Worm (Caenorhabditis elegans) whole organism, young adult: ENCODE results near the gene Y53F4B.36.

Source experiments
- B0261.1 ChIP-seq: sonication (generic microtip); optimal IDR thresholded peaks from 2 replicates; lab custom pipeline; 2016; ENCODE audit warnings: mild to moderate bottlenecking, missing genetic modification characterization, moderate library complexity, missing compliant biosample characterization
- attf-6 ChIP-seq: fragments of 200-800 bp; sonication (Bioruptor generic); IDR thresholded peaks from 2 replicates; pipeline ENCODE4 v1.3.6; 2022; ENCODE audit warnings: missing genetic modification reagents, missing genetic modification characterization, missing compliant biosample characterization
- dox-1 ChIP-seq: fragments of 200-800 bp; sonication (Bioruptor generic); IDR thresholded peaks from 2 replicates; pipeline ENCODE4 v1.3.6; 2022; ENCODE audit warnings: missing genetic modification reagents, missing genetic modification characterization, missing compliant biosample characterization
- egrh-3 ChIP-seq: fragments of 200-800 bp; sonication (Bioruptor generic); IDR thresholded peaks from 2 replicates; pipeline ENCODE4 v1.3.6; 2022; ENCODE audit warnings: missing genetic modification reagents, missing genetic modification characterization, missing compliant biosample characterization
- zim-3 ChIP-seq: sonication (generic microtip); optimal IDR thresholded peaks from 2 replicates; lab custom pipeline; 2017; ENCODE audit warnings: mild to moderate bottlenecking, missing genetic modification characterization, moderate library complexity, missing compliant biosample characterization

DNA sequence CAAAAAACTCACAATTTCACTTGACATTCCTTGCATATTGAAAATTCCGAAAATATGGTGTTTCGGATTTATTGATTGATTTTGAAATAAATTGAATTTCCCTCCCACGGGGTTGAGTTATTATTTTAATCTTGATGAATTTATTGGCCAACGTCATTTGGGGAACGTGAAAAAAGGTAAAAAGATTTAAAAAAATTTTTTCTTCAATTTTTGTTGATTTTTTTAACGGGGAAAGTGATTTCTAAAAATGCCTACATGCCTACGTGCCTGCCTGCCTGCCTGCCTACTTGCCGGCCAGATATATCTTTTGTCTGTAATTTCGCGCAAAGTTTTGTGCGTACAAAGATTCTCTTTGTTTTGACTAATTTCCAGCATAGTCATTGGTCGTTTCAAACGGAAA, 41.4 kb upstream of the Y53F4B.36 start, which contains the start of gene Y53F4B.24:
- no peak for TF ChIP-seq B0261.1
- no peak for TF ChIP-seq dox-1 (GFP tag; lab: Robert Waterston, UW)
- TF ChIP-seq zim-3 (tag; lab: Kevin White, UChicago), result no peak
- no peak for TF ChIP-seq egrh-3 (GFP tag; lab: Robert Waterston, UW)
- TF ChIP-seq attf-6 (GFP tag; lab: Robert Waterston, UW), result no peak
